Worm (Caenorhabditis elegans) whole organism, young adult: Measurements from ENCODE around the gene Y82E9BR.6.

Experiments used
- C06A6.2 ChIP-seq: fragments of 200-800 bp; sonication (Bioruptor generic); conservative IDR thresholded peaks from 2 replicates; pipeline ENCODE4 v1.3.6; 2022; ENCODE audit warnings: missing genetic modification characterization, missing compliant biosample characterization
- ceh-100 ChIP-seq: fragments of 200-800 bp; sonication (Bioruptor generic); IDR thresholded peaks from 2 replicates; pipeline ENCODE4 v1.3.6; 2022; ENCODE audit warnings: missing genetic modification reagents, missing genetic modification characterization, missing compliant biosample characterization
- ceh-27 ChIP-seq: fragments of 200-800 bp; sonication (Bioruptor generic); optimal IDR thresholded peaks from 2 replicates; lab custom pipeline; 2018; ENCODE audit warnings: mild to moderate bottlenecking, missing genetic modification characterization, moderate library complexity, missing compliant biosample characterization
- lin-54 ChIP-seq: fragments of 200-800 bp; sonication (Bioruptor generic); optimal IDR thresholded peaks from 2 replicates; lab custom pipeline; 2018; ENCODE audit warnings: mild to moderate bottlenecking, missing genetic modification characterization, missing compliant biosample characterization
- rpc-1 ChIP-seq, 2 experiments: fragments of 150-350 bp in 1 of 2; sonication (generic microtip) in 1 of 2; optimal IDR thresholded peaks; 2 replicates each; lab custom pipeline; 2014 to 2018; ENCODE audit warnings: missing biosample characterization in 1 of 2, missing genetic modification characterization in 1 of 2, missing genetic modification reagents in 1 of 2, missing genotype in 1 of 2
- unc-62 ChIP-seq: fragments of 150-350 bp; optimal IDR thresholded peaks from 2 replicates; lab custom pipeline; 2014; ENCODE audit warnings: missing biosample characterization, missing genetic modification reagents, missing genetic modification characterization
- zfh-2 ChIP-seq: fragments of 200-800 bp; sonication (Bioruptor generic); conservative IDR thresholded peaks from 2 replicates; pipeline ENCODE4 v1.3.6; 2022; ENCODE audit warnings: missing genetic modification reagents, missing genetic modification characterization, missing compliant biosample characterization
- ztf-26 ChIP-seq: sonication (generic microtip); optimal IDR thresholded peaks from 2 replicates; lab custom pipeline; 2017; ENCODE audit warnings: missing genetic modification characterization, missing compliant biosample characterization

- TF ChIP-seq ztf-26 (tag; lab: Kevin White, UChicago): no peak
- TF ChIP-seq ceh-100 (GFP tag; lab: Robert Waterston, UW): no peak
- TF ChIP-seq lin-54 (GFP tag; lab: Kevin White, UChicago): no peak
- no peak for TF ChIP-seq C06A6.2 (GFP tag; lab: Robert Waterston, UW)
- TF ChIP-seq ceh-27 (GFP tag; lab: Kevin White, UChicago): no peak
- TF ChIP-seq unc-62: no peak
- TF ChIP-seq zfh-2 (GFP tag; lab: Robert Waterston, UW): peak; percentile 87
- no peak for TF ChIP-seq rpc-1 (optimal IDR thresholded peaks at IDR 0.05; lab: Kevin White, UChicago)
- TF ChIP-seq rpc-1 (tag; optimal IDR thresholded peaks at IDR 0.05; lab: Kevin White, UChicago): no peak
Measured at ce11 chrIII:1419146-1419636, 38.2 kb downstream of the Y82E9BR.6 start, which contains the start of gene Y82E9BR.3.
